Fruit fly (Drosophila melanogaster) whole organism, larva: Measurements from ENCODE around the gene Cks85A.

Experiments used
- noc ChIP-seq: fragments of 200-800 bp; sonication (Bioruptor generic); optimal IDR thresholded peaks from 3 replicates; lab custom pipeline; 2019; ENCODE audit warnings: missing biosample characterization, mild to moderate bottlenecking, missing genetic modification characterization, moderate library complexity

Gene Cks85A

dm6 chr3R:8694110-8694826, 24.0 kb downstream of the Cks85A start:
- TF ChIP-seq noc (tag; lab: Kevin White, UChicago) = no peak

dm6 chr3R:8686446-8686845, 31.8 kb downstream of the Cks85A start:
- no peak for TF ChIP-seq noc (tag; lab: Kevin White, UChicago)

dm6 chr3R:8684328-8685177, 33.7 kb downstream of the Cks85A start, which contains the start of gene CG44227:
TSS of gene CG44227 (minus strand) at chr3R:8685176.
- no peak for TF ChIP-seq noc (tag; lab: Kevin White, UChicago)

- TF ChIP-seq noc (tag; lab: Kevin White, UChicago) = no peak
Observed at dm6 chr3R:8683280-8683679, 35.0 kb downstream of the Cks85A start.

- TF ChIP-seq noc (tag; lab: Kevin White, UChicago) = no peak
Observed at dm6 chr3R:8680611-8681010, 37.6 kb downstream of the Cks85A start.

- no peak for TF ChIP-seq noc (tag; lab: Kevin White, UChicago)
Observed at dm6 chr3R:8679934-8680333, 38.3 kb downstream of the Cks85A start, which contains the start of gene CG33325. TSS of gene CG33325 (minus strand) at chr3R:8680034.

dm6 chr3R:8676560-8677000, 41.7 kb downstream of the Cks85A start, which contains the start of the genes Unc50, CG11755 and CG8043:
TSS of gene Unc50 (minus strand) at chr3R:8676613.
TSS of gene CG11755 (plus strand) at chr3R:8676915.
TSS of gene CG8043 (plus strand) at chr3R:8676915.
- TF ChIP-seq noc (tag; lab: Kevin White, UChicago) = peak; percentile 84

- TF ChIP-seq noc (tag; lab: Kevin White, UChicago) = peak; percentile 55
Observed at dm6 chr3R:8673803-8674234, 44.4 kb downstream of the Cks85A start, which contains the start of gene mRpL19. TSS of gene mRpL19 (plus strand) at chr3R:8674109.

- peak; percentile 56 for TF ChIP-seq noc (tag; lab: Kevin White, UChicago)
Observed at dm6 chr3R:8670529-8671491, 47.4 kb downstream of the Cks85A start, which contains the start of gene p. TSS of gene p (minus strand) at chr3R:8670684.

- no peak for TF ChIP-seq noc (tag; lab: Kevin White, UChicago)
Observed at dm6 chr3R:8669900-8670528, 48.2 kb downstream of the Cks85A start.

- TF ChIP-seq noc (tag; lab: Kevin White, UChicago) = peak; percentile 98
Observed at dm6 chr3R:8669029-8669707, 49.1 kb downstream of the Cks85A start.

dm6 chr3R:8668024-8668856, 50.0 kb downstream of the Cks85A start:
- peak; percentile 15 for TF ChIP-seq noc (tag; lab: Kevin White, UChicago)

- no peak for TF ChIP-seq noc (tag; lab: Kevin White, UChicago)
Observed at dm6 chr3R:8667568-8667967, 50.7 kb downstream of the Cks85A start, which contains the start of gene CG8036. TSS of gene CG8036 (plus strand) at chr3R:8667868.
